Worm (Caenorhabditis elegans) whole organism, L3 larva: ENCODE measurements around the gene srx-130.
A peak's percentile ranks its signal among the peaks of the same experiment; 100 is the strongest.

Source experiments
- R02D3.7 ChIP-seq: fragments of 150-350 bp; optimal IDR thresholded peaks from 2 replicates; lab custom pipeline; 2014; ENCODE audit warnings: missing biosample characterization, missing genetic modification characterization
- ZK546.5 ChIP-seq: sonication (generic microtip); optimal IDR thresholded peaks from 2 replicates; lab custom pipeline; 2017; ENCODE audit warnings: missing biosample characterization, missing genetic modification characterization
- aly-2 ChIP-seq: fragments of 150-350 bp; optimal IDR thresholded peaks from 2 replicates; lab custom pipeline; 2014; ENCODE audit warnings: missing biosample characterization, missing genetic modification characterization
- ama-1 ChIP-seq: fragments of 150-350 bp; optimal IDR thresholded peaks from 2 replicates; lab custom pipeline; 2018
- ceh-16 ChIP-seq: sonication (generic microtip); optimal IDR thresholded peaks from 2 replicates; lab custom pipeline; 2017; ENCODE audit warnings: missing biosample characterization, missing genetic modification characterization
- ceh-82 ChIP-seq: fragments of 150-350 bp; optimal IDR thresholded peaks from 2 replicates; lab custom pipeline; 2014; ENCODE audit warnings: missing biosample characterization, missing genetic modification characterization
- egl-27 ChIP-seq: sonication (generic microtip); optimal IDR thresholded peaks from 4 replicates; lab custom pipeline; 2017; ENCODE audit warnings: missing biosample characterization, missing genetic modification reagents, missing genetic modification characterization
- elt-2 ChIP-seq: sonication (generic microtip); optimal IDR thresholded peaks from 2 replicates; lab custom pipeline; 2016; ENCODE audit warnings: missing genetic modification reagents, mild to moderate bottlenecking, missing genetic modification characterization, missing compliant biosample characterization
- elt-3 ChIP-seq, 3 experiments: fragments of 150-350 bp in 1 of 3; sonication (generic microtip) in 2 of 3; optimal IDR thresholded peaks; 2 replicates in 2 of 3; 4 replicates in 1 of 3; lab custom pipeline; 2014 to 2017; ENCODE audit warnings: missing biosample characterization in 3 of 3, missing genetic modification characterization in 3 of 3
- fkh-10 ChIP-seq: sonication (generic microtip); optimal IDR thresholded peaks from 2 replicates; lab custom pipeline; 2017; ENCODE audit warnings: missing biosample characterization, missing genetic modification reagents, missing genetic modification characterization
- fkh-2 ChIP-seq: fragments of 150-350 bp; optimal IDR thresholded peaks from 2 replicates; lab custom pipeline; 2014; ENCODE audit warnings: missing biosample characterization, missing genetic modification reagents, missing genetic modification characterization
- fos-1 ChIP-seq: fragments of 150-350 bp; optimal IDR thresholded peaks from 2 replicates; lab custom pipeline; 2014; ENCODE audit warnings: missing biosample characterization, missing genetic modification characterization
- hmg-11 ChIP-seq: sonication (generic microtip); optimal IDR thresholded peaks from 2 replicates; lab custom pipeline; 2016; ENCODE audit warnings: missing genetic modification characterization, missing compliant biosample characterization
- jun-1 ChIP-seq: fragments of 150-350 bp; optimal IDR thresholded peaks from 2 replicates; lab custom pipeline; 2014; ENCODE audit warnings: missing biosample characterization, missing genetic modification reagents, missing genetic modification characterization
- lin-15B ChIP-seq: fragments of 150-350 bp; optimal IDR thresholded peaks from 2 replicates; lab custom pipeline; 2014; ENCODE audit warnings: missing biosample characterization, missing genetic modification characterization
- lin-39 ChIP-seq: fragments of 150-350 bp; optimal IDR thresholded peaks from 2 replicates; lab custom pipeline; 2018; ENCODE audit warnings: missing biosample characterization, missing genetic modification reagents, missing genetic modification characterization
- lsy-12 ChIP-seq: sonication (generic microtip); optimal IDR thresholded peaks from 2 replicates; lab custom pipeline; 2016; ENCODE audit warnings: mild to moderate bottlenecking, missing genetic modification characterization, missing compliant biosample characterization
- mdl-1 ChIP-seq: fragments of 150-350 bp; optimal IDR thresholded peaks from 2 replicates; lab custom pipeline; 2014; ENCODE audit warnings: missing biosample characterization, missing genetic modification characterization
- mml-1 ChIP-seq: fragments of 150-350 bp; sonication (generic microtip); optimal IDR thresholded peaks from 3 replicates; lab custom pipeline; 2014; ENCODE audit warnings: missing biosample characterization, missing genetic modification characterization
- nhr-11 ChIP-seq: fragments of 150-350 bp; optimal IDR thresholded peaks from 2 replicates; lab custom pipeline; 2014; ENCODE audit warnings: missing biosample characterization, missing genetic modification characterization
- nhr-12 ChIP-seq: fragments of 150-350 bp; optimal IDR thresholded peaks from 2 replicates; lab custom pipeline; 2014; ENCODE audit warnings: missing biosample characterization, missing genetic modification characterization
- nhr-23 ChIP-seq: fragments of 150-350 bp; optimal IDR thresholded peaks from 2 replicates; lab custom pipeline; 2014; ENCODE audit warnings: missing biosample characterization, missing genetic modification reagents, missing genetic modification characterization
- nhr-237 ChIP-seq: fragments of 150-350 bp; optimal IDR thresholded peaks from 2 replicates; lab custom pipeline; 2014; ENCODE audit warnings: missing biosample characterization, missing genetic modification characterization
- nhr-25 ChIP-seq: sonication (generic microtip); optimal IDR thresholded peaks from 2 replicates; lab custom pipeline; 2017; ENCODE audit warnings: missing biosample characterization, missing genetic modification characterization
- nhr-28 ChIP-seq: fragments of 150-350 bp; optimal IDR thresholded peaks from 2 replicates; lab custom pipeline; 2014; ENCODE audit warnings: missing biosample characterization, missing genetic modification characterization
- nhr-67 ChIP-seq: fragments of 150-350 bp; optimal IDR thresholded peaks from 2 replicates; lab custom pipeline; 2014; ENCODE audit warnings: missing biosample characterization, missing genetic modification characterization
- nhr-77 ChIP-seq: fragments of 150-350 bp; optimal IDR thresholded peaks from 2 replicates; lab custom pipeline; 2014; ENCODE audit warnings: missing biosample characterization, missing genetic modification characterization
- pha-4 ChIP-seq: fragments of 150-350 bp; optimal IDR thresholded peaks from 2 replicates; lab custom pipeline; 2014; ENCODE audit warnings: missing biosample characterization, missing genetic modification reagents, missing genetic modification characterization
- pqm-1 ChIP-seq: fragments of 150-350 bp; optimal IDR thresholded peaks from 2 replicates; lab custom pipeline; 2017; ENCODE audit warnings: missing biosample characterization, missing genetic modification characterization, inconsistent platforms
- sea-2 ChIP-seq: fragments of 150-350 bp; sonication (generic microtip); optimal IDR thresholded peaks from 4 replicates; lab custom pipeline; 2014; ENCODE audit warnings: missing biosample characterization, missing genetic modification reagents, missing genetic modification characterization
- snpc-4 ChIP-seq: fragments of 150-350 bp; optimal IDR thresholded peaks from 2 replicates; lab custom pipeline; 2014; ENCODE audit warnings: missing biosample characterization, missing genetic modification characterization
- tbx-2 ChIP-seq: sonication (generic microtip); optimal IDR thresholded peaks from 2 replicates; lab custom pipeline; 2016; ENCODE audit warnings: mild to moderate bottlenecking, missing genetic modification characterization, missing compliant biosample characterization
- unc-39 ChIP-seq: sonication (generic microtip); optimal IDR thresholded peaks from 4 replicates; lab custom pipeline; 2017; ENCODE audit warnings: missing biosample characterization, missing genetic modification characterization
- zag-1 ChIP-seq: fragments of 150-350 bp; optimal IDR thresholded peaks from 2 replicates; lab custom pipeline; 2014; ENCODE audit warnings: missing biosample characterization, missing genetic modification characterization
- ztf-11 ChIP-seq: fragments of 150-350 bp; optimal IDR thresholded peaks from 2 replicates; lab custom pipeline; 2014; ENCODE audit warnings: missing biosample characterization, missing genetic modification characterization
- ztf-4 ChIP-seq: fragments of 150-350 bp; optimal IDR thresholded peaks from 2 replicates; lab custom pipeline; 2014; ENCODE audit warnings: missing biosample characterization, missing genetic modification characterization

The srx-130 gene

DNA sequence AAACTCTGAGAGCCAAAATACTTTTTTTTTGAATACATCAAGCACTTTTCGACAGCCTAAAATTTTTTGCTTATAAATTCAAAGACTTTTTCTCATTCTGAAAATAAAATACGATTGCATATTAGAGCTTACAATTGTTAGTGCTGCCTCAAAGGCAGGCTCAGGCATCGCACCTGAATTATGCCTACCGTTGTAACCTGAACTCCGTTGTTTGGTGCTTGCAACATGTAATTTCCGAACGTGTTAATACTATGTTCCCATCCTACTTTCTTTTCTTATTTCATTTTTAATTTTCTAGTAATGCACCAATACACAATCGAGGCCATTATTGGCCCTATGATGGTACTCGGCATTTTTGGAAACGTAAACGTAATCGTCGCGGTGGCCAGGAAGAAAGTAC lies 44.1 kb downstream of the srx-130 start, which contains the start of gene srsx-19:
srsx-19 (plus strand) TSS at position 301 of the 400 bp plus-strand sequence.
- TF ChIP-seq jun-1 (tag; lab: Kevin White, UChicago) (no peak), nhr-11 (tag; lab: Kevin White, UChicago) (no peak), mml-1 (no peak), tbx-2 (tag; lab: Kevin White, UChicago) (no peak), fos-1 (tag; lab: Kevin White, UChicago) (no peak), fkh-10 (GFP tag; lab: Kevin White, UChicago) (no peak), nhr-23 (tag; lab: Kevin White, UChicago) (no peak), egl-27 (tag; lab: Kevin White, UChicago) (no peak), unc-39 (tag; lab: Kevin White, UChicago) (no peak), mdl-1 (tag; lab: Kevin White, UChicago) (no peak), pha-4 (tag; lab: Kevin White, UChicago) (no peak), ztf-4 (tag; lab: Kevin White, UChicago) (no peak), lin-39 (tag; lab: Kevin White, UChicago) (no peak), elt-3 (tag; optimal IDR thresholded peaks at IDR 0.05; lab: Kevin White, UChicago) (no peak), zag-1 (no peak), ceh-82 (tag; lab: Kevin White, UChicago) (no peak), sea-2 (GFP tag; lab: Kevin White, UChicago) (no peak), ztf-11 (tag; lab: Kevin White, UChicago) (no peak)

DNA sequence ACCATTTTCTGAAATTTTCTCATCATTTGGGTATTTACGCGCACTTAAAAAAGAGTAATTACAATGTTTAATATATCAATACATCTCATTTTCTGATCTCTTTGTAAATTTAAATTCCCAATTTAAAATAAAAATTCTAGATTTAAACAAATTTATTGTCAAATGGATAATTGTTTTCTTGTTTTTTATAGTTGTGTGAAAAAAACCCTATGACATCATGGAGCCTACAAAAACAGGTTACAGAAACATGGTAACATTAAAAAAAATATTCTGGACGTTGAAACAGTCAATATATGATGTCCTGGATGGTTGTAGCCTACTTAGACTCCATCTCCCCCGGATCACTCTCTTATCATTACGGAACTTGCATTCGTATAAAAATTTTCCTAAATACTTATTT lies 46.3 kb downstream of the srx-130 start, which contains the start of gene spp-12:
spp-12 (plus strand) TSS at position 301 of the 400 bp plus-strand sequence.
- TF ChIP-seq nhr-25 (no peak), mml-1 (no peak), aly-2 (tag; lab: Kevin White, UChicago) (no peak), nhr-28 (tag; lab: Kevin White, UChicago) (no peak), fkh-2 (tag; lab: Kevin White, UChicago) (no peak), nhr-12 (no peak), ZK546.5 (tag; lab: Kevin White, UChicago) (no peak), zag-1 (no peak), elt-3 (tag; optimal IDR thresholded peaks at IDR 0.05; lab: Kevin White, UChicago) (no peak), nhr-77 (tag; lab: Kevin White, UChicago) (no peak), fos-1 (tag; lab: Kevin White, UChicago) (no peak), ceh-16 (tag; lab: Kevin White, UChicago) (no peak), jun-1 (tag; lab: Kevin White, UChicago) (no peak), nhr-237 (tag; lab: Kevin White, UChicago) (no peak), ztf-4 (tag; lab: Kevin White, UChicago) (no peak), tbx-2 (tag; lab: Kevin White, UChicago) (no peak), R02D3.7 (tag; lab: Kevin White, UChicago) (no peak), lin-15B (tag; lab: Kevin White, UChicago) (no peak)

DNA sequence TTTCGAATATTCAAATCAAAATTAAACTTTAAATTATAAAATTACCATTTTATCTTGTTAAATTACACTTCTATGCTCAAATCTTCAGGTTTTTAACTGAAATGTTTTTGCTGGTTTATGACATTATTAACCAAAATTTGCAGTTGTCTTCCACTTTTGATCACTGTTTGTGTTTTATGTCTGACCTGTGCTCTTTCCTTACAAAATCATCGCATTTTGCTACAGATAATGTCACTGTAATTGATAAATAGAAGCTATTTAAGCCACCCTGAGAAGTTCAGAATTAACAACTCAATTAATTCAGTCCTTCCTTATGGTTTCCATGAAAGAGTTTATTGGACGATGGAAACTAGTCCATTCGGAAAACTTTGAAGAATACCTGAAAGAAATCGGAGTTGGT lies 47.2 kb downstream of the srx-130 start, which contains the start of gene lbp-8:
lbp-8 (plus strand) TSS at position 301 of the 400 bp plus-strand sequence.
- TF ChIP-seq nhr-12: no peak
- TF ChIP-seq ama-1 (lab: Kevin White, UChicago): no peak
- no peak for TF ChIP-seq pqm-1 (tag; lab: Kevin White, UChicago)
- TF ChIP-seq pha-4 (tag; lab: Kevin White, UChicago): no peak
- no peak for TF ChIP-seq fos-1 (tag; lab: Kevin White, UChicago)
- TF ChIP-seq hmg-11 (tag; lab: Kevin White, UChicago): no peak
- TF ChIP-seq lsy-12 (tag; lab: Kevin White, UChicago): no peak
- TF ChIP-seq mdl-1 (tag; lab: Kevin White, UChicago): no peak
- TF ChIP-seq tbx-2 (tag; lab: Kevin White, UChicago): no peak
- no peak for TF ChIP-seq nhr-11 (tag; lab: Kevin White, UChicago)
- no peak for TF ChIP-seq nhr-67 (tag; lab: Kevin White, UChicago)
- TF ChIP-seq snpc-4 (tag; lab: Kevin White, UChicago): no peak
- TF ChIP-seq unc-39 (tag; lab: Kevin White, UChicago): no peak
- no peak for TF ChIP-seq lin-39 (tag; lab: Kevin White, UChicago)
- TF ChIP-seq, all 47 proteins: peak for 0

DNA sequence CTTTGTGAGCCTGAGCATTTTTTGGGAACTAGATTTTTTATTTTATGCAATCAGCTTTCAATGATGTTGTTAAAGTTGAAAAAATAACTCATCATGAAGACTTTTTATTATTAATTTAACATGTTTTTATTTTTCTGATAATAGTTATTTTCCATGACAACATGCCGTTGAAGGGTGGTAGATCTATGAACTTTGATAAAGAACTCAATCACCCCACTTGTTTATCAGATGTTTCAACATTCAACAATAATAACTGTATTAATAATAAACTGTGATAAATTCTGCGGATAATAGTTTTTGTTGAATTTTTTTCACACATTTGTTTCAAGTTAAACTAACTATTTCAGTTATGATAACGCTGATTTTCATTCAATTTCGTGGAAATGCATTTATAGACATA lies 48.2 kb downstream of the srx-130 start:
- TF ChIP-seq elt-2 (tag; lab: Kevin White, UChicago) (peak; percentile 47), pqm-1 (tag; lab: Kevin White, UChicago) (peak; percentile 80), ama-1 (lab: Kevin White, UChicago) (no peak), nhr-67 (tag; lab: Kevin White, UChicago) (no peak)
- TF ChIP-seq, all 47 proteins: peak for 2
